Worm (Caenorhabditis elegans) whole organism, L2 larva: ENCODE results near the gene oma-2.

Experiments
- C34F6.9 ChIP-seq: fragments of 150-350 bp; optimal IDR thresholded peaks from 2 replicates; lab custom pipeline; 2014; ENCODE audit warnings: missing biosample characterization, missing genetic modification characterization
- F13H6.1 ChIP-seq: sonication (generic microtip); optimal IDR thresholded peaks from 2 replicates; lab custom pipeline; 2016; ENCODE audit warnings: missing genetic modification characterization, missing compliant biosample characterization
- R02D3.7 ChIP-seq: fragments of 150-350 bp; optimal IDR thresholded peaks from 2 replicates; lab custom pipeline; 2014; ENCODE audit warnings: missing biosample characterization, missing genetic modification characterization
- Y55F3AM.14 ChIP-seq: fragments of 200-800 bp; sonication (Bioruptor generic); optimal IDR thresholded peaks from 2 replicates; lab custom pipeline; 2018; ENCODE audit warnings: mild to moderate bottlenecking, missing genetic modification characterization, missing compliant biosample characterization
- ZK546.5 ChIP-seq: sonication (generic microtip); optimal IDR thresholded peaks from 2 replicates; lab custom pipeline; 2017; ENCODE audit warnings: missing biosample characterization, missing genetic modification characterization
- alr-1 ChIP-seq: fragments of 150-350 bp; optimal IDR thresholded peaks from 2 replicates; lab custom pipeline; 2014; ENCODE audit warnings: missing biosample characterization, missing genetic modification characterization
- aly-2 ChIP-seq: fragments of 150-350 bp; optimal IDR thresholded peaks from 2 replicates; lab custom pipeline; 2014; ENCODE audit warnings: missing biosample characterization, missing genetic modification characterization
- ama-1 ChIP-seq: fragments of 150-350 bp; optimal IDR thresholded peaks from 2 replicates; lab custom pipeline; 2018; ENCODE audit warnings: inconsistent platforms
- blmp-1 ChIP-seq: sonication (generic microtip); optimal IDR thresholded peaks from 2 replicates; lab custom pipeline; 2017; ENCODE audit warnings: missing genetic modification characterization, mild to moderate bottlenecking, missing compliant biosample characterization, antibody characterized with exemption, moderate library complexity; ENCODE audit not compliant: insufficient read depth
- ceh-16 ChIP-seq: fragments of 150-350 bp; optimal IDR thresholded peaks from 2 replicates; lab custom pipeline; 2014; ENCODE audit warnings: missing biosample characterization, missing genetic modification characterization
- ceh-82 ChIP-seq: fragments of 150-350 bp; optimal IDR thresholded peaks from 2 replicates; lab custom pipeline; 2014; ENCODE audit warnings: missing biosample characterization, missing genetic modification characterization
- dmd-4 ChIP-seq: sonication (generic microtip); optimal IDR thresholded peaks from 2 replicates; lab custom pipeline; 2017; ENCODE audit warnings: missing biosample characterization, missing genetic modification characterization
- egl-27 ChIP-seq: sonication (generic microtip); optimal IDR thresholded peaks from 3 replicates; lab custom pipeline; 2017; ENCODE audit warnings: missing biosample characterization, missing genetic modification reagents, missing genetic modification characterization
- elt-1 ChIP-seq: fragments of 150-350 bp; optimal IDR thresholded peaks from 2 replicates; lab custom pipeline; 2014; ENCODE audit warnings: missing biosample characterization, missing genetic modification characterization
- fos-1 ChIP-seq: fragments of 150-350 bp; optimal IDR thresholded peaks from 2 replicates; lab custom pipeline; 2014; ENCODE audit warnings: missing biosample characterization, missing genetic modification characterization
- gmeb-1 ChIP-seq: fragments of 150-350 bp; optimal IDR thresholded peaks from 2 replicates; lab custom pipeline; 2014; ENCODE audit warnings: missing biosample characterization, missing genetic modification characterization
- lin-13 ChIP-seq: fragments of 150-350 bp; optimal IDR thresholded peaks from 2 replicates; lab custom pipeline; 2014; ENCODE audit warnings: missing biosample characterization, missing genetic modification reagents, missing genetic modification characterization
- lin-39 ChIP-seq: fragments of 150-350 bp; optimal IDR thresholded peaks from 2 replicates; lab custom pipeline; 2014; ENCODE audit warnings: missing biosample characterization, missing genetic modification reagents, missing genetic modification characterization
- mab-5 ChIP-seq: fragments of 150-350 bp; optimal IDR thresholded peaks from 2 replicates; lab custom pipeline; 2014; ENCODE audit warnings: missing biosample characterization, missing genetic modification characterization
- mbf-1 ChIP-seq: sonication (generic microtip); optimal IDR thresholded peaks from 2 replicates; lab custom pipeline; 2017; ENCODE audit warnings: missing biosample characterization, missing genetic modification characterization
- mdl-1 ChIP-seq, 2 experiments: fragments of 150-350 bp in 1 of 2; sonication (generic microtip) in 1 of 2; optimal IDR thresholded peaks; 2 replicates each; lab custom pipeline; 2017; ENCODE audit warnings: missing biosample characterization in 2 of 2, missing genetic modification characterization in 2 of 2
- nhr-10 ChIP-seq: sonication (generic microtip); optimal IDR thresholded peaks from 2 replicates; lab custom pipeline; 2017; ENCODE audit warnings: missing biosample characterization, missing genetic modification characterization
- nhr-12 ChIP-seq: fragments of 150-350 bp; optimal IDR thresholded peaks from 2 replicates; lab custom pipeline; 2014; ENCODE audit warnings: missing biosample characterization, missing genetic modification characterization
- nhr-129 ChIP-seq: fragments of 150-350 bp; optimal IDR thresholded peaks from 2 replicates; lab custom pipeline; 2014; ENCODE audit warnings: missing biosample characterization, missing genetic modification characterization
- nhr-21 ChIP-seq: fragments of 150-350 bp; optimal IDR thresholded peaks from 2 replicates; lab custom pipeline; 2014; ENCODE audit warnings: missing biosample characterization, missing genetic modification characterization
- nhr-23 ChIP-seq: fragments of 150-350 bp; optimal IDR thresholded peaks from 2 replicates; lab custom pipeline; 2014; ENCODE audit warnings: missing biosample characterization, missing genetic modification reagents, missing genetic modification characterization
- nhr-237 ChIP-seq: fragments of 150-350 bp; optimal IDR thresholded peaks from 2 replicates; lab custom pipeline; 2014; ENCODE audit warnings: missing biosample characterization, missing genetic modification characterization
- nhr-77 ChIP-seq: fragments of 150-350 bp; optimal IDR thresholded peaks from 2 replicates; lab custom pipeline; 2014; ENCODE audit warnings: missing biosample characterization, missing genetic modification characterization
- peb-1 ChIP-seq: fragments of 150-350 bp; optimal IDR thresholded peaks from 2 replicates; lab custom pipeline; 2014; ENCODE audit warnings: missing biosample characterization, missing genetic modification characterization
- sem-4 ChIP-seq: fragments of 150-350 bp; optimal IDR thresholded peaks from 2 replicates; lab custom pipeline; 2014; ENCODE audit warnings: missing biosample characterization, missing genetic modification reagents, missing genetic modification characterization
- sma-3 ChIP-seq: sonication (generic microtip); optimal IDR thresholded peaks from 2 replicates; lab custom pipeline; 2016; ENCODE audit warnings: missing genetic modification reagents, missing genetic modification characterization, missing compliant biosample characterization
- sma-9 ChIP-seq, 2 experiments: fragments of 150-350 bp in 1 of 2; sonication (generic microtip) in 1 of 2; optimal IDR thresholded peaks; 2 replicates each; lab custom pipeline; 2014 to 2016; ENCODE audit warnings: missing genetic modification characterization in 2 of 2, mild to moderate bottlenecking in 1 of 2, missing biosample characterization in 1 of 2, missing compliant biosample characterization in 1 of 2, missing genetic modification reagents in 1 of 2, moderate library complexity in 1 of 2
- snpc-4 ChIP-seq: fragments of 150-350 bp; optimal IDR thresholded peaks from 2 replicates; lab custom pipeline; 2014; ENCODE audit warnings: missing biosample characterization, missing genetic modification characterization
- unc-55 ChIP-seq: fragments of 150-350 bp; sonication (generic microtip); optimal IDR thresholded peaks from 3 replicates; lab custom pipeline; 2014; ENCODE audit warnings: missing biosample characterization, missing genetic modification reagents, missing genetic modification characterization
- zag-1 ChIP-seq: fragments of 150-350 bp; optimal IDR thresholded peaks from 2 replicates; lab custom pipeline; 2014; ENCODE audit warnings: missing biosample characterization, missing genetic modification characterization
- ztf-1 ChIP-seq: fragments of 200-800 bp; sonication (Bioruptor generic); conservative IDR thresholded peaks from 2 replicates; pipeline ENCODE4 v1.3.6; 2022; ENCODE audit warnings: missing genetic modification characterization, missing compliant biosample characterization
- ztf-11 ChIP-seq: sonication (generic microtip); optimal IDR thresholded peaks from 2 replicates; lab custom pipeline; 2017; ENCODE audit warnings: missing biosample characterization, missing genetic modification characterization
- ztf-4 ChIP-seq: fragments of 150-350 bp; optimal IDR thresholded peaks from 2 replicates; lab custom pipeline; 2014; ENCODE audit warnings: missing biosample characterization, missing genetic modification characterization

Gene oma-2

ce11 chrV:7983381-7984052 is 45.7 kb upstream of the oma-2 start, which contains the start of the genes natb-1 and abhd-12 (continued):
- peak; percentile 3 for TF ChIP-seq blmp-1 (tag; lab: Kevin White, UChicago)
- TF ChIP-seq fos-1 (tag; lab: Kevin White, UChicago): peak; percentile 20
- TF ChIP-seq mab-5: no peak
- TF ChIP-seq sma-3: no peak
- no peak for TF ChIP-seq snpc-4
- TF ChIP-seq peb-1 (tag; lab: Kevin White, UChicago): no peak
- TF ChIP-seq C34F6.9: peak; percentile 75
- TF ChIP-seq nhr-12 (tag; lab: Kevin White, UChicago): no peak
- TF ChIP-seq unc-55 (GFP tag; lab: Kevin White, UChicago): peak; percentile 72
- TF ChIP-seq R02D3.7: no peak
- TF ChIP-seq lin-39 (tag; lab: Kevin White, UChicago): no peak
- no peak for TF ChIP-seq sma-9 (GFP tag; optimal IDR thresholded peaks at IDR 0.05; lab: Kevin White, UChicago)
- TF ChIP-seq sma-9 (tag; optimal IDR thresholded peaks at IDR 0.05; lab: Kevin White, UChicago): no peak
- no peak for TF ChIP-seq ztf-11
- TF ChIP-seq aly-2: no peak
- TF ChIP-seq, all 48 proteins: peak for 9

- TF ChIP-seq egl-27 (no peak), Y55F3AM.14 (GFP tag; lab: Kevin White, UChicago) (no peak), aly-2 (no peak), ama-1 (no peak), ZK546.5 (tag; lab: Kevin White, UChicago) (no peak)
Observed at ce11 chrV:7985860-7986259, 43.4 kb upstream of the oma-2 start, which contains the start of gene Y97E10AL.1. Y97E10AL.1 (plus strand) TSS chrV:7986160.

ce11 chrV:7994570-7994969 is 34.7 kb upstream of the oma-2 start, which contains the start of gene ceh-76:
ceh-76 (minus strand) TSS chrV:7994670.
- TF ChIP-seq lin-13 (GFP tag; lab: Kevin White, UChicago) (no peak), mdl-1 (tag; optimal IDR thresholded peaks at IDR 0.05; lab: Kevin White, UChicago) (no peak), nhr-237 (tag; lab: Kevin White, UChicago) (no peak), R02D3.7 (no peak), nhr-129 (no peak), snpc-4 (no peak)

ce11 chrV:7995165-7995564 is 34.1 kb upstream of the oma-2 start:
- TF ChIP-seq nhr-129: no peak
- no peak for TF ChIP-seq blmp-1 (tag; lab: Kevin White, UChicago)
- no peak for TF ChIP-seq nhr-77
- no peak for TF ChIP-seq ZK546.5 (tag; lab: Kevin White, UChicago)
- TF ChIP-seq ztf-1: no peak
- no peak for TF ChIP-seq aly-2
- no peak for TF ChIP-seq C34F6.9
- TF ChIP-seq dmd-4 (tag; lab: Kevin White, UChicago): no peak
- no peak for TF ChIP-seq ztf-4 (tag; lab: Kevin White, UChicago)
- no peak for TF ChIP-seq alr-1 (tag; lab: Kevin White, UChicago)
- no peak for TF ChIP-seq ceh-82 (tag; lab: Kevin White, UChicago)
- TF ChIP-seq mab-5: no peak
- TF ChIP-seq ceh-16 (tag; lab: Kevin White, UChicago): no peak
- no peak for TF ChIP-seq F13H6.1 (tag; lab: Kevin White, UChicago)
- no peak for TF ChIP-seq sem-4 (tag; lab: Kevin White, UChicago)
- TF ChIP-seq nhr-237 (tag; lab: Kevin White, UChicago): no peak

ce11 chrV:7995878-7996277 is 33.4 kb upstream of the oma-2 start, which contains the start of gene Y97E10AR.2:
Y97E10AR.2 (plus strand) TSS chrV:7996178.
- no peak for TF ChIP-seq lin-39 (tag; lab: Kevin White, UChicago)
- TF ChIP-seq nhr-10 (tag; lab: Kevin White, UChicago): no peak
- TF ChIP-seq nhr-23: no peak
- no peak for TF ChIP-seq gmeb-1
- no peak for TF ChIP-seq nhr-12 (tag; lab: Kevin White, UChicago)
- TF ChIP-seq aly-2: no peak
- no peak for TF ChIP-seq Y55F3AM.14 (GFP tag; lab: Kevin White, UChicago)
- no peak for TF ChIP-seq nhr-77
- TF ChIP-seq mbf-1 (tag; lab: Kevin White, UChicago): no peak
- no peak for TF ChIP-seq zag-1 (tag; lab: Kevin White, UChicago)
- TF ChIP-seq egl-27: no peak
- TF ChIP-seq unc-55 (GFP tag; lab: Kevin White, UChicago): no peak
- no peak for TF ChIP-seq elt-1 (tag; lab: Kevin White, UChicago)
- TF ChIP-seq nhr-21: no peak
- no peak for TF ChIP-seq fos-1 (tag; lab: Kevin White, UChicago)
- TF ChIP-seq sma-9 (GFP tag; optimal IDR thresholded peaks at IDR 0.05; lab: Kevin White, UChicago): no peak
- TF ChIP-seq sma-9 (tag; optimal IDR thresholded peaks at IDR 0.05; lab: Kevin White, UChicago): no peak
- TF ChIP-seq C34F6.9: no peak
- no peak for TF ChIP-seq ceh-16 (tag; lab: Kevin White, UChicago)
- no peak for TF ChIP-seq ztf-4 (tag; lab: Kevin White, UChicago)
